Fruit fly (Drosophila melanogaster): Measurements from ENCODE around the gene CG4408.

The CG4408 gene

dm6 chr3R:23333334-23334035 is 29.9 kb downstream of the CG4408 start (continued):
- TF ChIP-seq gcm (GFP tag; optimal IDR thresholded peaks at IDR 0.05) (peak; percentile 4), Kr (GFP tag; optimal IDR thresholded peaks at IDR 0.05) (no peak), CG9609 (GFP tag; optimal IDR thresholded peaks at IDR 0.05) (no peak), Fer1 (GFP tag; optimal IDR thresholded peaks at IDR 0.05) (no peak), CG1233 (GFP tag; optimal IDR thresholded peaks at IDR 0.05) (peak; percentile 4), Eip74EF (GFP tag; optimal IDR thresholded peaks at IDR 0.05) (peak in 1 of 2 experiments; percentile 27), insv (GFP tag; optimal IDR thresholded peaks at IDR 0.05) (no peak), CG16813 (GFP tag; IDR thresholded peaks at IDR 0.05; ENCODE audit: partially characterized antibody) (no peak), so (GFP tag; IDR thresholded peaks at IDR 0.05) (no peak), ATbp (GFP tag; optimal IDR thresholded peaks at IDR 0.05) (peak; percentile 61), Camta (GFP tag; optimal IDR thresholded peaks at IDR 0.05) (peak; percentile 18), ro (GFP tag; IDR thresholded peaks at IDR 0.05) (no peak), CG12071 (GFP tag; optimal IDR thresholded peaks at IDR 0.05) (no peak), otp (GFP tag; IDR thresholded peaks at IDR 0.05) (no peak), CG3726 (GFP tag; IDR thresholded peaks at IDR 0.05) (no peak), CG15479 (GFP tag; optimal IDR thresholded peaks at IDR 0.05) (no peak), CG13424 (tag; optimal IDR thresholded peaks at IDR 0.05) (peak; percentile 55), fu2 (GFP tag; optimal IDR thresholded peaks at IDR 0.05) (no peak), tap (tag; optimal IDR thresholded peaks at IDR 0.05) (peak; percentile 54), Hmx (GFP tag; optimal IDR thresholded peaks at IDR 0.05) (no peak), CG11398 (GFP tag; optimal IDR thresholded peaks at IDR 0.05) (peak; percentile 25), CG18262 (tag; optimal IDR thresholded peaks at IDR 0.05) (peak; percentile 82), CG9817 (tag; optimal IDR thresholded peaks at IDR 0.05) (no peak), tin (GFP tag; optimal IDR thresholded peaks at IDR 0.05) (peak; percentile 46), CG8944 (GFP tag; optimal IDR thresholded peaks at IDR 0.05) (peak; percentile 23), dm (GFP tag; optimal IDR thresholded peaks at IDR 0.05) (no peak), CG11093 (GFP tag; IDR thresholded peaks at IDR 0.05) (no peak), Chrac-16 (GFP tag; optimal IDR thresholded peaks at IDR 0.05) (peak; percentile 46), CG31441 (GFP tag; IDR thresholded peaks at IDR 0.05) (peak; percentile 71), zfh2 (GFP tag; optimal IDR thresholded peaks at IDR 0.05) (no peak), CG17385 (GFP tag; optimal IDR thresholded peaks at IDR 0.05) (no peak), chif (GFP tag; optimal IDR thresholded peaks at IDR 0.05) (peak; percentile 37 to 55), ERR (GFP tag; optimal IDR thresholded peaks at IDR 0.05) (no peak), Elba2 (GFP tag; optimal IDR thresholded peaks at IDR 0.05) (no peak), CG11696 (GFP tag; IDR thresholded peaks at IDR 0.05) (no peak), CG18011 (GFP tag; optimal IDR thresholded peaks at IDR 0.05) (no peak), crc (GFP tag; optimal IDR thresholded peaks at IDR 0.05) (no peak), CG31224 (GFP tag; IDR thresholded peaks at IDR 0.05) (no peak), ase (GFP tag; IDR thresholded peaks at IDR 0.05) (no peak), Drgx (GFP tag; IDR thresholded peaks at IDR 0.05) (no peak), CG10543 (GFP tag; optimal IDR thresholded peaks at IDR 0.05) (no peak), Fer2 (tag; optimal IDR thresholded peaks at IDR 0.05) (no peak), CG11560 (tag; IDR thresholded peaks at IDR 0.05) (no peak), CG17912 (GFP tag; optimal IDR thresholded peaks at IDR 0.05) (no peak), CG2712 (tag; optimal IDR thresholded peaks at IDR 0.05) (peak; percentile 78), Ptx1 (GFP tag; IDR thresholded peaks at IDR 0.05) (peak; percentile 46; the same call in 1 of the 2 replicates), bbx (GFP tag; IDR thresholded peaks at IDR 0.05; ENCODE audit: partially characterized antibody) (no peak), CG15073 (GFP tag; optimal IDR thresholded peaks at IDR 0.05) (no peak), Hey (tag; optimal IDR thresholded peaks at IDR 0.05) (no peak), Ravus (GFP tag; IDR thresholded peaks at IDR 0.05) (no peak), trh (GFP tag; optimal IDR thresholded peaks at IDR 0.05) (no peak)

All from whole organism, embryonic.